Worm (Caenorhabditis elegans): ENCODE data around the gene C35A5.3.

DNA sequence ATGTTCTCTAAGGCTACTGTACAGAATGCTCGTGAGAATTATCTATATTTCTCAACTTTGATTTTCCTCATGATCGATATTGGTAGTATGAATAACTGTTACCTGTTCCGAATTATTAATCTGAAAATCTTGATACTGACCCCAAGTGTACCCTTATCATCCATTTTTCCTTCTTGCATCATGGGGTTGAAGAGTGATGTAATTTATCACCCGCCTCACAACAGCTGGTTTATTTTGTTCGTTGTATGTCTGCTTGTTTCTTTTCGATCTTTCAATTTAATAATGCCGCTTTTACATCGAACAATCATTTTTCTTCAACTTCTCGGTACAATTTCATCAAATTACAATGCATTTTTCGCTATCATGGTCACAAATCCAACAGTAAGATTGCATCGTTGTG, 7.7 kb upstream of the C35A5.3 start, which contains the start of gene C35A5.6:
- no peak for TF ChIP-seq W03F9.2 (tag; optimal IDR thresholded peaks at IDR 0.05)
- no peak for TF ChIP-seq him-1 (tag; optimal IDR thresholded peaks at IDR 0.05)
- no peak for TF ChIP-seq dao-5 (tag; optimal IDR thresholded peaks at IDR 0.05)
